Fruit fly (Drosophila melanogaster) S2 (cell line): Measurements from ENCODE around the gene Gr9a.

Experiments used
- CG8478 ChIP-seq: fragments of >200 bp; optimal IDR thresholded peaks from 2 replicates; lab custom pipeline; 2018
- CTCF ChIP-seq, 2 experiments: fragments of >200 bp; optimal IDR thresholded peaks; 2 replicates each; lab custom pipeline; 2018

The Gr9a gene

DNA sequence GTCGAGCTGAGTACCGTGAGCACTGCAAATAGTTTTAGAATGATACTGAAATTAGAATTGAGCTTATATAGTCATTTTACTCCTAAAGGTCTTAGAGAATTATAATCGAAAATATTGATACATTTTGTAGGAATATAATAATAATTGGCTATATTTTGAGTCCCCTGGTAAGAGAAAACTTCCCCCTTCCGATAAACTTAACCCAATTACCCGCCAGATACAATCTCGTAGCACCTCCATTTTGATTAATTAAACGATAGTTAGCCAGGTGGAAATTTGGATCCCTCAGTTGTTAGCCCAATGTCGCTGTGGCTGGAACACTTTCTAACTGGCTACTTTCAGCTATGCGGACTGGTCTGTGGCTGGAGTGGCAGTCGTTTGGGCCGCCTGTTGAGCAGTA is at the start of gene Gr9a:
TSS of gene Gr9a (plus strand) at position 301 of the 400 bp plus-strand sequence.
- TF ChIP-seq CTCF (optimal IDR thresholded peaks at IDR 0.05; lab: Kevin White, UChicago), result no peak
- no peak for TF ChIP-seq CG8478 (lab: Kevin White, UChicago)

DNA sequence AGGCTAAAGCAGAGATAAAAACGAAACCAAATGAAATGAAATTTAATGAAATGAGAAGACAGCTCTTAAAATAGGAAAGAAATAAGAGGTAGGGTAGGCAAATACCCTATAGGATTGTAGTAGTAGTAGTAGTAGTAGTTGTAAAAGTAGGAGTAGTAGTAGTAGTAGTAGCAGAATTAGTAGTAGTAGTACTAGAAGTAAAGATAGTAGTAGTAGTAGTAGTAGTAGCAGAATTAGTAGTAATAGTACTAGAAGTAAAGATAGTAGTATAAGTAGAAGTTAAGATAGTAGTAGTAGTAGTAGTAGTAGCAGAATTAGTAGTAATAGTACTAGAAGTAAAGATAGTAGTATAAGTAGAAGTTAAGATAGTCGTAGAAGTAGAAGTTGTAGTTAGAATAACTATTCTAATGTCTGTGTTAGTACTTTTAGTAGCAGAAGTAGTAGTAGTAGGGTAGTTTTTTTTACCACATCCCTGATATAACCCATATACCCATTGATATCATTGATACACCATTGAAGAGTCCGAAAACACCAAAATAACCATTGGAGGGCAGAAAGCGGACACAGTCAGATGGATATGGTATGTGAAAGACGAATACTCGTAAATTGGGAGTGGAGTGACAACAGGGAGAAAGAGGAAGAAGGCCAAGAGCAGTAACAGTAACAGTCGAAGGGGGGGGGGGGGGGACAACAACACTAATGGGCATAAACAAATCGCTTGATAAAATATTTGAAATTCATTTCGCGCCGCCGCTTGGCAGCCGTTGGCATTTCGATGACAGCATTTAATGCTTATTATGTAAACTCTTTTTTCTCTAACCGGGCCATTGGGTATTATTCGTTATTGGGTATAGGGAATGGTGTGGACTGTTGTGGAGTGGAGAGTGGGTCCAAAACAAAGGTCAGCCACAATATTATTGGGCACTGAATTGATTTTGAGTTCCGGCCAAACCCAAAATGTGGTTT is 46.4 kb upstream of the Gr9a start:
- no peak for TF ChIP-seq CG8478 (lab: Kevin White, UChicago)
- no peak for TF ChIP-seq CTCF (optimal IDR thresholded peaks at IDR 0.05; lab: Kevin White, UChicago)

DNA sequence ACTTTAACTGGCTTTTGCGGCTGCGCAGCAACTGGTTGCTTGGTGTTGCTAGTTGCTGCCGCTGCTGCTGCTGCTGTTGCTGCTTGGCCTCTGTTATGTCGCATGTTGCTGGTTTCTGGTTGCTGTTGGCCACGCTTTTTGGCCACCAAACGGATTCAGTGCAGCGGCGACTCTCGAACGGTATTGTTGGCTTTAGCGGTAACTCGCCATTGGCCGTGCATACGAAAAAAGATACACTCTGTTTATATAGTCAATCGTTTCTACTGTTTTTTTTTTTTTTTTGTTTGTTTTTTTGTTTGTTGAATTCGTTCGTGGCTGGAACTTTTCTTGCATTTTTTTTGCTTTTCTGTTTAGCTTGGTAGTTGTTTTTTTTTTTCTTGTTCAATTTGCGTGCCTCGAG is 44.7 kb upstream of the Gr9a start, which contains the start of gene Cht6:
TSS of gene Cht6 (plus strand) at position 122 of the 400 bp plus-strand sequence.
- TF ChIP-seq CG8478 (lab: Kevin White, UChicago) (no peak), CTCF (optimal IDR thresholded peaks at IDR 0.05; lab: Kevin White, UChicago) (no peak)

DNA sequence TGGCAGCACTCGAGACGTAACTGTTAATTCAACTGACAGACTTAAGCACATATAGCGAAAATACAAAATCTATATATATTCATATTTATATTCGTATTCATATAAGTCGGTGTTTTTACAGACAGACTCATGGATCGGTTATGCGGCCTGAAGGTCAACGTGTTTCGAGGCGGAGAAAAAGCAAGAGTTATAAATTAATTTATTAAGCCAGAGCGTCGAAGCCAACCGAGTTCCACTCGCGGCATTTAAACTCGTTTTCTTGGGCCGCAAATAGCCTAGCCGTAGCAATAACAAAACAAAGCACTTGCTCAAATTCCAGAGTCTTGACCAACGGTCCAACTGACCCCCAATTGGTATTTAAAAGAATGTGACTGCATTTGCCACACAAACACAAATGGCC is 40.6 kb upstream of the Gr9a start:
- TF ChIP-seq CG8478 (lab: Kevin White, UChicago) (no peak), CTCF (optimal IDR thresholded peaks at IDR 0.05; lab: Kevin White, UChicago) (no peak)

DNA sequence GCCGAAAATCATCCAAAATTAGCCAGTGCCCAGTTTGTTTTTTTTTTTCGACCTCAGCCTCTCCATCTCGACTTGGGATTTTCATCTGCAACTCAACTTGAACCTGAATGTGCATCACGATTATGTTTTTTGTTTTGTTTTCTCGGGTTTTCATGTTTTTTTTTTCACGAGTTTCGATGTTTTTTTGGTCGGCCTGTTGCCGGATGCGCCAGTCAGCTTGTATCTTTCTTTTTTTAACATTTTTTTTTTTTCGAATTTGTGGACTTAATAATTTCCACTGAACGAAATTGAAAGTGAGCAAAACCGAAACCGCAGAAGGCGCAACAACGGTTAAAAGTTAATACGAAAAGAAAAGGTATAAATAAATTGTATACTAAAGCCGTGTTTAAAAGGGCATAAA is 39.6 kb upstream of the Gr9a start:
- TF ChIP-seq CTCF (optimal IDR thresholded peaks at IDR 0.05; lab: Kevin White, UChicago), result no peak
- TF ChIP-seq CG8478 (lab: Kevin White, UChicago), result no peak

DNA sequence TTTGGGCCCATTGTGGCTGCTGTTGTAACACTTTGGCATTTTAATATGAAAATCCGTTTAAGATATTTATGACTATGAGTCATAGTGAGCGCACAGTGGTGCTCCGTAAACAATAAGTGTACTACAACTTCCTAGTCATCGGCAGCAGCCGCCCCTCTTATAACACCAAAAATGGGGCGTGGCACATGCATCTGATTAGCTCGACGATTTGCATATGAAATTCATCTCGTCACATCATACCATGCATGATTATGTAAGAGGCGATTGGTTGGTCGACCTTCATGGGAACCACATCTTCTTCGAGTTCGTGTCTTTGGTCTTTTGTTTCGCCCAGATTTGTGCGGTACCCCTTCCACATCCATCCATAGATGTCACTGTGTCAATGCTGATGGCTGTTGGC is 31.7 kb upstream of the Gr9a start:
- TF ChIP-seq CTCF (optimal IDR thresholded peaks at IDR 0.05; lab: Kevin White, UChicago) (no peak), CG8478 (lab: Kevin White, UChicago) (no peak)

DNA sequence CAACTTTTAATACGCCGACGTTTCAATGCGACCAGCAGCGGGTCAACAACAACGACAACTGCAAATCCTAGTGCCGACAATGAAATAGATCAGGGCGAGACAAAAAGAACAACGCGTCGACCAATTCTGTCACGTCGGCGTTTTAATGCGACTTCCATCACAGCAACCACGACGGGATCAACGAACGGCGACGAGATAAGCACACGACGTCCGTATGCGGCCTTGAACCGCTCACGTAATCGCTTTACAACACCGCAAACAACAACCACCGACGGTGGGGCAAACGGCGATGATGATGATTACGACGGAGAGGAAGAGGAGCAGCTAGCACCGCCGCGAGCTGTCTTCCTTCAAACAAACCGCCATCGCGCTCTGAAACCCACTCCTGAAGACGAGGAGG is 21.9 kb upstream of the Gr9a start:
- no peak for TF ChIP-seq CTCF (optimal IDR thresholded peaks at IDR 0.05; lab: Kevin White, UChicago)
- no peak for TF ChIP-seq CG8478 (lab: Kevin White, UChicago)

DNA sequence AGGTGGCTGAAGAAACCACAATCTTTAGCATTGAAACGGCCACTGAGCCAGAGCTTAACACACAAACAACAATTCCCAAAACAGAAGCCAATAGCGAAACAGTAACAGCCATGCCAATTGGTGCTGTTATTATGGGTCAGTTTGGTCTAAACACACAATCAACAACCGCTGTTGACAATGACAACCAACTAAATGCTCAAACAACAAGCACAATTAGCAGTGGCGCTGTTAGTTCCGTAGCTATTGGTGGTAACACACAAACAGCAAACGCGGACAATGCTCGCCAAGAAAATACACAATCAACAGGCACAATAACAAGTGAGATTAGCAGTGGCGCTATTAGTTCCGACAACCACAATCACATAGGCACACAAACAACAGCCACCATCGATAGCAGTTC is 17.6 kb upstream of the Gr9a start:
- TF ChIP-seq CG8478 (lab: Kevin White, UChicago) (no peak), CTCF (optimal IDR thresholded peaks at IDR 0.05; lab: Kevin White, UChicago) (no peak)

DNA sequence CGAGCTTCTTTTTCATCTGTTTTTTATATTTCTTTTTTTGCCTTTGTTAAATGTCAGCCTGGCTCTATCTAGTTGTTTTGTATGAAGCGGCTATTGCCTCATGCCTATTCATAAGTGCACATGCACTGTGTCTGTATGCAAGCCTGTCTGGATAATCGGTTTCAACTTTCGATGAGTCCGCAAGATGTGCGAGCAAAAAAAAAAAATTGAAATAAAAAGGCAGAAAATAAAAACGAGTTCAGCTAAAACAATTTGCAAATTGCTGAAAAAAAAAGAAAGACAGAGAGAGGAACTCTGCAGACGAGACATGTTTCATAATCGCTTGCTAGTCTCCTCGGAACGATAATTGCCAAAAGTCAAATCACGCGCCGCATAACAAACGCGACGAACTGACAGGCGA is 15.7 kb upstream of the Gr9a start:
- TF ChIP-seq CG8478 (lab: Kevin White, UChicago) (no peak), CTCF (optimal IDR thresholded peaks at IDR 0.05; lab: Kevin White, UChicago) (no peak)

DNA sequence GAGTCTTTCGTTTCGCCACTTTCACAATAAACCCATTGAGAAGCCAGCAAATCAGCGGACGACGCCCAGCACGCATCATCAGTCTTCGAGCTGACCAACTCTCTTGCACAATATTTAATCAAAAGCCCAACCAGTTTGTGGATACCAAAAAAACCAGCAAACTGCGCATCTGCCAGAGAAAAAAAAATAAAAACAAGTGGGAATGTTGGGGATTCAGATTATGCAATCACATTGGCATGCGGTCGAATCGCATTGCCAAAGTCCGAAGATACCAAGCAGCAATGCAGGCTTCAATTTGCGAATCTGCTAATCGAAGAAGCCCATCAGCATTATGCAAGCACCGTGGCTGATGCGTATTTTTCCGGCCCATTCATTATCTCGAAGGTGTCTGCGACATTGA is 14.7 kb upstream of the Gr9a start:
- TF ChIP-seq CG8478 (lab: Kevin White, UChicago) (no peak), CTCF (optimal IDR thresholded peaks at IDR 0.05; lab: Kevin White, UChicago) (no peak)

DNA sequence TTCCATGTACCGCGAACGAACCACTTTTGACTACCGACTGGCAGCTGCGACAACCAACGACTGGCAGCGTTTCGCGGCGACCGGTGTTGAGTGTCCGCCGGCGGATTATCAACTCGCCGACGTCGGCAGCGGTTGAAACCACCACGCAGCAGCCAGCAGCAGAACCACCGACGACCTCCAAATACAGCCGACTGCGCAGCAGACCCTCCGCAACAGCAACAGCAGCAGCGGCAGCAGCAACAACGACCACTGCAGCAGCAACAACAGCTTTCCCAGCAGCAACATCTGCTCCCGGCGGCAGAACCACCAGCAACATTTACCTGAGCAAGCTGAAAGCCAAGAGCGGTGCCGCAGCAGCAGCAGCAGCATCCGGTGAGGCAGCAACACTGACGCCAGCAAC is 13.5 kb upstream of the Gr9a start:
- TF ChIP-seq CTCF (optimal IDR thresholded peaks at IDR 0.05; lab: Kevin White, UChicago), result no peak
- TF ChIP-seq CG8478 (lab: Kevin White, UChicago), result no peak

DNA sequence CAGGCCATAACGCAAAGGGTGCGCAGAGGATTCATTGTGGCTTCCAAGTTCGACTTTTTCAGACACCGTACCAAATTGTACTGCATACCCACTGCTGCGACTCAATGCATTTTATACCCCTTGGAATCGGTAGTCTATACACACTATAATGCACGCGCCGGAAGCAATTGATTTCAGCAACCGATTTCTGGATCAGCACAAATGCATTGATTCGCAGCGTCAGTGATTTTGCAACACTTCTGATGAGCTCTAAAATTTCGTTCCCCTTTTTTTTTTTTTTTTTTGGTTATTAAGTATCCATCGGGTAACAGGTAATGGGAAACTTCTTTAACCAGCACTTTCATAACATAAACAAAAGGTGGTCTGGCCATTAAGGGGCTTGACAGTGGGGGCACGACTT is 8.9 kb upstream of the Gr9a start, which contains the start of gene Yp2:
TSS of gene Yp2 (minus strand) at position 88 of the 400 bp plus-strand sequence.
- TF ChIP-seq CTCF (optimal IDR thresholded peaks at IDR 0.05; lab: Kevin White, UChicago), result no peak
- no peak for TF ChIP-seq CG8478 (lab: Kevin White, UChicago)

DNA sequence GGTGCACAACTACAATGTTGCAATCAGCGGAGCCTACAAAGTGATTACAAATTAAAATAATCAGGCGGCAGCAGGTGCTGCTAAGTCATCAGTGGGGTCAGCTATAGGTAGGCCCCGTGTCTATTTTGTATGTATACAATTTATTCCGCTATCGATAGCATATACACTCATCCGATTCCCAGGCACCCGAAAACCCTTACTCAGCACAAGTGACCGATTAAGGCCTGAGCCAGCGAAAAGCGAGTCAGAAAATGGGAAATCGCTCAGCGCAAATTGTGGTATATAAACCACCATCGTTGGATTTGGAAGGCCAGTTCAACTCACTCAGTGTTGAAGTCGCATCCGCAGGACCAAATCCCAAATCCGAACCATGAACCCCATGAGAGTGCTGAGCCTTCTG is 7.9 kb upstream of the Gr9a start, which contains the start of gene Yp1:
TSS of gene Yp1 (plus strand) at position 265 of the 400 bp plus-strand sequence.
- TF ChIP-seq CTCF (optimal IDR thresholded peaks at IDR 0.05; lab: Kevin White, UChicago) (no peak), CG8478 (lab: Kevin White, UChicago) (no peak)

DNA sequence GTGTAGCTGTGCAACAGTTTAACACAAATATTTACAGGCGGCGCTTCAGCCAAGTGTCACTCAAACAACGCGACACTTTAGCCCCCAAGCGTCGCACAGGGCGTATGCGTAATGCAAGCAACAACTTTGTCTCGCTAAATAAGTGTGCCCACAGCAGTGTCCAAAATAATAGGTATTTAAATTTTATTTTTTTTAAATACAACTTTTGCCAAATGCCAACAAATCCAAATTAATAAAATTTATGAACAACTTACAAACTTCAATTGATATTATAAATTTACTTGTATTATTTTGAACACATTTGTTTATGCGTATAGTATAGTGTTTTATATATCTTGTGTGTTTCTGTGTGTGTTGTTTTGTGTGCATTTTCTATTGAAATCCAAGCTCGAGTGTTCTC is 3.5 kb upstream of the Gr9a start:
- TF ChIP-seq CTCF (optimal IDR thresholded peaks at IDR 0.05; lab: Kevin White, UChicago) (no peak), CG8478 (lab: Kevin White, UChicago) (no peak)

DNA sequence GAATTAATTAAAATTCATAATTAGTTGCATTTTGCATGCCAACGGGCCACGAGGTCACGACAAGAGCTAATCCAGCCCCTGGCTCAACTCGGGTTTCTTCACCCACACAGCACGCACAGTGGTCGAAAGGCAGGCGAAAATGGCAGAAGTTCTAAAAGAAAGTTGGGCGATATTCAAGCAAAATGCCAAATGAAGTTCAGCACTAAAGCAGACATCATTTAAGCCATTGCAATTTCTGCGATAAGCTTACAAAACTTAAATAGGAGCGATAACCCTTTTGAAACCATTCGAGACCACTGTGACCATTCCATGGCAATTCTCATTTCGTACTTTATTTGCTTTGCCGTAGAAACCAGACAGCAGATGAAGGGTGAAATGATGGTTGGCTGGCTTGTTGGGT is 6.1 kb downstream of the Gr9a start:
- TF ChIP-seq CG8478 (lab: Kevin White, UChicago) (no peak), CTCF (optimal IDR thresholded peaks at IDR 0.05; lab: Kevin White, UChicago) (no peak)
